Worm (Caenorhabditis elegans): Measurements from ENCODE around the gene isp-1.

Gene isp-1

DNA sequence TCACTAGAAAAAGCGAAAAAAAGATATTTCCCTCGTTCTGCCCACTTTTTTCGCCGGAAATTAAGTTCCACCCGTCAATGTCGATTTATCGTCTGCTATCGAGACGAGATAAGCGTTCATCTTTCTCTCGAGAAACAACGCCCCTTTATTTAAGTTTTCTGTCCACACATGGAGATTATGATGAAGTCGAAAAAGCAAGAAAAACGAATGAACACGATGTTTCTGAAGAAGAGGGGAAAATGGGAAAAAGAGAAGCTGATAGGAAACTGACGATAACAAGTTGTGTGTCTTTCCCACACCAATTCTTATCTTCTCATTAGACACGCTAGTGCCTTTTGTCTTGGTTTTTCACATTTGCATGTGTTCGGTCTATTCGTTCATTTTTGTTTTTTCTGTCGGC lies 38.9 kb upstream of the isp-1 start (continued):
- TF ChIP-seq cey-2 (tag; optimal IDR thresholded peaks at IDR 0.05; ENCODE audit: borderline replicate concordance, insufficient read depth), result no peak

DNA sequence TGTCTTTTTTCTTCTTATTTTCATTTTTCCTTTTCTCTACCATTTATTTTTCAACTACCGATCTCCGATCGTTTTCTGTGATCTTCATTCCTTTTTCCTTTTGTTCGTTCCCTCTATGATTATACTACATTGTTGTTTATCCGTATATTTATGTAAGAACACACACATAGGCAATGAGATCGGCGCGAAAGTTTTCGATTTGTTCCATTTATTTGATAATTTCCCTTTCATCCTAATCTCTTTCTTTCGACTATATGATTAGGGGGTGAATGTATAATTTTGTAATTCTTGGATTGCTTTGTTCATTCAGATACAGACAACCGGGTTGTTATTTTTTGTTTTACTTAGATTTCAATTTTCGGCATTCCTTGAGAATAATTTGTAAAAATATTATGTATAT lies 37.8 kb upstream of the isp-1 start:
- TF ChIP-seq unc-62 (GFP tag; optimal IDR thresholded peaks at IDR 0.05 in 1 of 2), result peak in 1 of 2 experiments; percentile 13
- no peak for TF ChIP-seq unc-62 (tag; optimal IDR thresholded peaks at IDR 0.05)
- no peak for TF ChIP-seq pha-4 (GFP tag; IDR thresholded peaks at IDR 0.05)
- TF ChIP-seq pha-4 (tag; optimal IDR thresholded peaks at IDR 0.05), result no peak

DNA sequence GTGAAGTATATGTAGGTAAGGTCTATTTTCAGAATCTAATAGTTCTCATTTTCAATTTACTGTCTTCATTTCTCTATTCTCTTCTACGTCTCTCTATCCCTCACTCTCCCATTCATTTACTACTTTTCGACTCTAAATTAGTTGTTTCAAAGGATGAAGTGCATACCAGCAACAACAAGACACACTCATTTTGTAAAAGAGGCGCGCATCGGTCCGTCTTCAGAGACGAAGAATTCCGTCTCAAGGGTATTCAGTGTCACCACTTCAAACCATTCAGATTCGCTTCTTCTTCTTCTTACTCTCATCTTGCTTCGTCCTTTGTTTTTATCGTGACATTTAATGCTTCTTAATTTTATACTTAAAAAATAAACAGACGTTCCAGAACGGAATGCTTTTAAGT lies 35.5 kb upstream of the isp-1 start:
- TF ChIP-seq dmd-8 (GFP tag; IDR thresholded peaks at IDR 0.05), result no peak
- no peak for TF ChIP-seq ZK337.2 (GFP tag; IDR thresholded peaks at IDR 0.05)
- no peak for TF ChIP-seq Y5F2A.4 (GFP tag; optimal IDR thresholded peaks at IDR 0.05)
- TF ChIP-seq vab-7 (GFP tag; IDR thresholded peaks at IDR 0.05), result no peak
- no peak for TF ChIP-seq zag-1 (tag; optimal IDR thresholded peaks at IDR 0.05)
- TF ChIP-seq F37D6.2 (tag; optimal IDR thresholded peaks at IDR 0.05), result no peak
- no peak for TF ChIP-seq egl-43 (GFP tag; IDR thresholded peaks at IDR 0.05)
- no peak for TF ChIP-seq tra-1 (GFP tag; IDR thresholded peaks at IDR 0.05)
- TF ChIP-seq ces-1 (GFP tag; optimal IDR thresholded peaks at IDR 0.05), result no peak
- TF ChIP-seq gei-8 (GFP tag; optimal IDR thresholded peaks at IDR 0.05), result no peak
- no peak for TF ChIP-seq lin-29 (GFP tag; IDR thresholded peaks at IDR 0.05)
- TF ChIP-seq madf-5 (GFP tag; IDR thresholded peaks at IDR 0.05), result no peak
- TF ChIP-seq pha-4 (GFP tag; IDR thresholded peaks at IDR 0.05), result no peak
- no peak for TF ChIP-seq pha-4 (tag; optimal IDR thresholded peaks at IDR 0.05)
- TF ChIP-seq zip-2 (tag; optimal IDR thresholded peaks at IDR 0.05), result no peak
- TF ChIP-seq saeg-2 (GFP tag; IDR thresholded peaks at IDR 0.05), result no peak
- no peak for TF ChIP-seq mes-2 (tag; optimal IDR thresholded peaks at IDR 0.05; ENCODE audit: poor library complexity, severe bottlenecking)
- no peak for TF ChIP-seq fkh-10 (GFP tag; optimal IDR thresholded peaks at IDR 0.05)
- TF ChIP-seq fos-1 (tag; optimal IDR thresholded peaks at IDR 0.05), result no peak
- TF ChIP-seq dve-1 (tag; optimal IDR thresholded peaks at IDR 0.05; ENCODE audit: insufficient read depth), result no peak
- TF ChIP-seq lin-13 (GFP tag; optimal IDR thresholded peaks at IDR 0.05), result no peak

ce11 chrIV:8170264-8170663 lies 34.4 kb upstream of the isp-1 start:
- no peak for TF ChIP-seq F44E2.7 (GFP tag; IDR thresholded peaks at IDR 0.05)
- no peak for TF ChIP-seq ztf-11 (tag; optimal IDR thresholded peaks at IDR 0.05)
- TF ChIP-seq dve-1 (tag; optimal IDR thresholded peaks at IDR 0.05; ENCODE audit: insufficient read depth), result peak; percentile 32
- 0 out of 2 replicates have a peak, but pooled peaks have one; percentile 7 for TF ChIP-seq hmg-1.1 (GFP tag; IDR thresholded peaks at IDR 0.05)
- no peak for TF ChIP-seq aly-2 (tag; optimal IDR thresholded peaks at IDR 0.05)
- no peak for TF ChIP-seq nhr-48 (tag; optimal IDR thresholded peaks at IDR 0.05)
- peak; percentile 5 for TF ChIP-seq nhr-25 (tag; optimal IDR thresholded peaks at IDR 0.05; ENCODE audit: borderline replicate concordance, insufficient read depth)
- no peak for TF ChIP-seq unc-130 (GFP tag; optimal IDR thresholded peaks at IDR 0.05)
- peak; percentile 3 for TF ChIP-seq nhr-6 (tag; optimal IDR thresholded peaks at IDR 0.05)
- peak; percentile 77 for TF ChIP-seq nhr-28 (tag; optimal IDR thresholded peaks at IDR 0.05)
- peak; percentile 38 for TF ChIP-seq hlh-11 (tag; optimal IDR thresholded peaks at IDR 0.05)
- peak in 1 of 2 experiments; percentile 48 for TF ChIP-seq mdl-1 (tag; optimal IDR thresholded peaks at IDR 0.05)
- no peak for TF ChIP-seq R02D3.7 (tag; optimal IDR thresholded peaks at IDR 0.05)

All from whole organism, L4 larva.